Fruit fly (Drosophila melanogaster) whole organism, embryonic: ENCODE results near the gene Cpr67Fa2.

Source experiments
- ATbp ChIP-seq: fragments of 200-800 bp; sonication (Bioruptor generic); optimal IDR thresholded peaks from 2 replicates; lab custom pipeline; 2017; ENCODE audit warnings: missing biosample characterization, mild to moderate bottlenecking, missing genetic modification characterization, missing genetic modification reagents
- Blimp-1 ChIP-seq: fragments of 200-800 bp; sonication (Bioruptor generic); optimal IDR thresholded peaks from 3 replicates; lab custom pipeline; 2018; ENCODE audit warnings: missing biosample characterization, missing genetic modification characterization, mild to moderate bottlenecking, moderate library complexity, missing genetic modification reagents
- CG10274 ChIP-seq: fragments of 200-800 bp; sonication (Bioruptor generic); optimal IDR thresholded peaks from 3 replicates; lab custom pipeline; 2017; ENCODE audit warnings: missing biosample characterization, mild to moderate bottlenecking, missing genetic modification characterization
- CG10959 ChIP-seq: fragments of 200-800 bp; sonication (Bioruptor generic); IDR thresholded peaks from 2 replicates; pipeline ENCODE4 v1.3.6; 2022; ENCODE audit warnings: missing biosample characterization, missing genetic modification characterization
- CG17802 ChIP-seq: fragments of 200-800 bp; sonication (Bioruptor generic); optimal IDR thresholded peaks from 2 replicates; lab custom pipeline; 2018; ENCODE audit warnings: missing biosample characterization, mild to moderate bottlenecking, missing genetic modification characterization, moderate library complexity
- CG2199 ChIP-seq: fragments of 200-800 bp; sonication (Bioruptor generic); IDR thresholded peaks from 3 replicates; pipeline ENCODE4 v1.3.6; 2022; ENCODE audit warnings: missing biosample characterization, missing genetic modification characterization
- CG31224 ChIP-seq: fragments of 200-800 bp; sonication (Bioruptor generic); IDR thresholded peaks from 2 replicates; pipeline ENCODE4 v1.3.6; 2022; ENCODE audit warnings: missing biosample characterization, missing genetic modification characterization
- CG31441 ChIP-seq: fragments of 200-800 bp; sonication (Bioruptor generic); IDR thresholded peaks from 2 replicates; pipeline ENCODE4 v1.3.6; 2022; ENCODE audit warnings: missing biosample characterization, missing genetic modification characterization
- CG6813 ChIP-seq: fragments of 200-800 bp; sonication (Bioruptor generic); optimal IDR thresholded peaks from 2 replicates; lab custom pipeline; 2017; ENCODE audit warnings: missing biosample characterization, missing genetic modification characterization, mild to moderate bottlenecking, moderate library complexity, missing genetic modification reagents
- CG7372 ChIP-seq: fragments of 200-800 bp; sonication (Bioruptor generic); IDR thresholded peaks from 2 replicates; pipeline ENCODE4 v1.3.6; 2022; ENCODE audit warnings: missing biosample characterization, missing genetic modification characterization
- CG7839 ChIP-seq: fragments of 200-800 bp; sonication (Bioruptor generic); optimal IDR thresholded peaks from 3 replicates; lab custom pipeline; 2018; ENCODE audit warnings: missing biosample characterization, mild to moderate bottlenecking, missing genetic modification characterization, moderate library complexity
- CG9817 ChIP-seq: fragments of 200-800 bp; sonication (Bioruptor generic); optimal IDR thresholded peaks from 2 replicates; lab custom pipeline; 2018; ENCODE audit warnings: missing biosample characterization, mild to moderate bottlenecking, missing genetic modification characterization, moderate library complexity
- CG9932 ChIP-seq: fragments of 200-800 bp; sonication (Bioruptor generic); IDR thresholded peaks from 2 replicates; pipeline ENCODE4 v1.3.6; 2022; ENCODE audit warnings: missing biosample characterization, missing genetic modification characterization
- Dfd ChIP-seq, 2 experiments: fragments of >200 bp; optimal IDR thresholded peaks; 2 replicates each; lab custom pipeline; 2017; ENCODE audit warnings: missing biosample characterization in 2 of 2, missing genetic modification characterization in 2 of 2
- Drgx ChIP-seq: fragments of 200-800 bp; sonication (Bioruptor generic); IDR thresholded peaks from 2 replicates; pipeline ENCODE4 v1.3.6; 2022; ENCODE audit warnings: missing biosample characterization, missing genetic modification characterization
- Ets97D ChIP-seq: fragments of 200-800 bp; sonication (Bioruptor generic); optimal IDR thresholded peaks from 3 replicates; lab custom pipeline; 2016; ENCODE audit warnings: missing biosample characterization, missing genetic modification characterization
- Mes4 ChIP-seq: fragments of 200-800 bp; sonication (Bioruptor generic); optimal IDR thresholded peaks from 2 replicates; lab custom pipeline; 2016; ENCODE audit warnings: missing biosample characterization, missing genetic modification characterization
- Sin3A ChIP-seq: fragments of >200 bp; optimal IDR thresholded peaks from 2 replicates; lab custom pipeline; 2018
- ab ChIP-seq: fragments of 200-800 bp; sonication (Bioruptor generic); optimal IDR thresholded peaks from 2 replicates; lab custom pipeline; 2016; ENCODE audit warnings: missing biosample characterization, missing genetic modification characterization
- ac ChIP-seq: fragments of 200-800 bp; sonication (Bioruptor generic); optimal IDR thresholded peaks from 3 replicates; lab custom pipeline; 2017; ENCODE audit warnings: missing biosample characterization, mild to moderate bottlenecking, missing genetic modification characterization
- ap ChIP-seq: fragments of 200-800 bp; sonication (Bioruptor generic); IDR thresholded peaks from 2 replicates; pipeline ENCODE4 v1.3.6; 2022; ENCODE audit warnings: missing biosample characterization, missing genetic modification characterization
- ase ChIP-seq: fragments of 200-800 bp; sonication (Bioruptor generic); IDR thresholded peaks from 3 replicates; pipeline ENCODE4 v1.3.6; 2022; ENCODE audit warnings: missing biosample characterization, missing genetic modification characterization
- bsh ChIP-seq, 2 experiments: fragments of 200-800 bp; sonication (Bioruptor generic); optimal IDR thresholded peaks; 2 replicates each; lab custom pipeline; 2017 to 2018; ENCODE audit warnings: mild to moderate bottlenecking in 2 of 2, missing biosample characterization in 2 of 2, missing genetic modification characterization in 2 of 2, moderate library complexity in 1 of 2
- cas ChIP-seq: fragments of 200-800 bp; sonication (Bioruptor generic); IDR thresholded peaks from 2 replicates; pipeline ENCODE4 v1.3.6; 2022; ENCODE audit warnings: missing biosample characterization, missing genetic modification characterization
- cg ChIP-seq: fragments of 200-800 bp; sonication (Bioruptor generic); optimal IDR thresholded peaks from 3 replicates; lab custom pipeline; 2019; ENCODE audit warnings: missing biosample characterization, mild to moderate bottlenecking, missing genetic modification characterization, moderate library complexity
- chinmo ChIP-seq: fragments of 200-800 bp; sonication (Bioruptor generic); IDR thresholded peaks from 4 replicates; pipeline ENCODE4 v1.3.6; 2022; ENCODE audit warnings: missing biosample characterization, missing genetic modification characterization; ENCODE audit not compliant: partially characterized antibody
- crol ChIP-seq: fragments of 200-800 bp; sonication (Bioruptor generic); IDR thresholded peaks from 2 replicates; pipeline ENCODE4 v1.3.6; 2022; ENCODE audit warnings: missing biosample characterization, missing genetic modification characterization
- dimm ChIP-seq: fragments of 200-800 bp; sonication (Bioruptor generic); IDR thresholded peaks from 2 replicates; pipeline ENCODE4 v1.3.6; 2022; ENCODE audit warnings: missing biosample characterization, missing genetic modification characterization
- fu2 ChIP-seq: fragments of 200-800 bp; sonication (Bioruptor generic); optimal IDR thresholded peaks from 2 replicates; lab custom pipeline; 2016; ENCODE audit warnings: missing biosample characterization, missing genetic modification characterization
- gsb-n ChIP-seq: fragments of 200-800 bp; sonication (Bioruptor generic); optimal IDR thresholded peaks from 3 replicates; lab custom pipeline; 2018; ENCODE audit warnings: missing biosample characterization, mild to moderate bottlenecking, missing genetic modification characterization
- h ChIP-seq: fragments of >200 bp; optimal IDR thresholded peaks from 2 replicates; lab custom pipeline; 2017
- onecut ChIP-seq: fragments of 200-800 bp; sonication (Bioruptor generic); IDR thresholded peaks from 2 replicates; pipeline ENCODE4 v1.3.6; 2022; ENCODE audit warnings: missing biosample characterization, missing genetic modification characterization
- pan ChIP-seq, 4 experiments: fragments of >200 bp in 3 of 4; fragments of 200-800 bp in 1 of 4; sonication (Bioruptor generic) in 1 of 4; optimal IDR thresholded peaks in 3 of 4; IDR thresholded peaks in 1 of 4; 2 replicates each; pipeline versions ENCODE4 v1.3.6 to Lab custom; 2017 to 2022; ENCODE audit warnings: missing biosample characterization in 2 of 4, missing genetic modification characterization in 2 of 4, mixed read lengths in 1 of 4
- pfk ChIP-seq: fragments of 200-800 bp; sonication (Bioruptor generic); optimal IDR thresholded peaks from 2 replicates; lab custom pipeline; 2018; ENCODE audit warnings: missing biosample characterization, mild to moderate bottlenecking, missing genetic modification characterization, moderate library complexity
- pho ChIP-seq: fragments of 200-800 bp; sonication (Bioruptor generic); optimal IDR thresholded peaks from 2 replicates; lab custom pipeline; 2016; ENCODE audit warnings: missing biosample characterization, missing genetic modification characterization
- prd ChIP-seq, 3 experiments: fragments of >200 bp in 2 of 3; fragments of 200-800 bp in 1 of 3; sonication (Bioruptor generic) in 1 of 3; optimal IDR thresholded peaks in 2 of 3; IDR thresholded peaks in 1 of 3; 2 replicates in 2 of 3; 3 replicates in 1 of 3; pipeline versions ENCODE4 v1.3.6 to Lab custom; 2017 to 2022; ENCODE audit warnings: missing biosample characterization in 1 of 3, missing genetic modification characterization in 1 of 3
- pros ChIP-seq: fragments of 200-800 bp; sonication (Bioruptor generic); optimal IDR thresholded peaks from 3 replicates; lab custom pipeline; 2019; ENCODE audit warnings: missing biosample characterization, mild to moderate bottlenecking, missing genetic modification characterization, moderate library complexity
- pzg ChIP-seq: fragments of 200-800 bp; sonication (Bioruptor generic); optimal IDR thresholded peaks from 3 replicates; lab custom pipeline; 2018; ENCODE audit warnings: missing biosample characterization, mild to moderate bottlenecking, missing genetic modification characterization, moderate library complexity
- rib ChIP-seq: fragments of 200-800 bp; sonication (Bioruptor generic); IDR thresholded peaks from 2 replicates; pipeline ENCODE4 v1.3.6; 2022; ENCODE audit warnings: missing biosample characterization, missing genetic modification characterization
- ro ChIP-seq: fragments of 200-800 bp; sonication (Bioruptor generic); IDR thresholded peaks from 2 replicates; pipeline ENCODE4 v1.3.6; 2022; ENCODE audit warnings: missing biosample characterization, missing genetic modification characterization
- schlank ChIP-seq: fragments of 200-800 bp; sonication (Bioruptor generic); optimal IDR thresholded peaks from 2 replicates; lab custom pipeline; 2018; ENCODE audit warnings: missing biosample characterization, mild to moderate bottlenecking, missing genetic modification characterization
- scrt ChIP-seq: fragments of 200-800 bp; sonication (Bioruptor generic); optimal IDR thresholded peaks from 2 replicates; lab custom pipeline; 2018; ENCODE audit warnings: missing biosample characterization, mild to moderate bottlenecking, missing genetic modification characterization, moderate library complexity
- sens-2 ChIP-seq: fragments of 200-800 bp; sonication (Bioruptor generic); IDR thresholded peaks from 2 replicates; pipeline ENCODE4 v1.3.6; 2022; ENCODE audit warnings: missing biosample characterization, missing genetic modification characterization
- vvl ChIP-seq: fragments of 200-800 bp; sonication (Bioruptor generic); IDR thresholded peaks from 2 replicates; pipeline ENCODE4 v1.3.6; 2022; ENCODE audit warnings: missing biosample characterization, missing genetic modification characterization
- zen2 ChIP-seq: fragments of 200-800 bp; sonication (Bioruptor generic); IDR thresholded peaks from 3 replicates; pipeline ENCODE4 v1.3.6; 2022; ENCODE audit warnings: missing biosample characterization, missing genetic modification characterization; ENCODE audit not compliant: partially characterized antibody

Gene Cpr67Fa2

dm6 chr3L:10843273-10843672 is 48.2 kb upstream of the Cpr67Fa2 start (continued):
- TF ChIP-seq ro (GFP tag; lab: Robert Waterston, UW) = no peak
- no peak for TF ChIP-seq ab (GFP tag; lab: Kevin White, UChicago)
- peak; percentile 72 for TF ChIP-seq CG6813
- TF ChIP-seq fu2 = no peak
- TF ChIP-seq pan (optimal IDR thresholded peaks at IDR 0.05; lab: Kevin White, UChicago) = no peak
- TF ChIP-seq pan (GFP tag; optimal IDR thresholded peaks at IDR 0.05 in 1 of 2, IDR thresholded peaks at IDR 0.05 in 1 of 2) = peak in 1 of 2 experiments; percentile 49
- no peak for TF ChIP-seq Mes4 (GFP tag; lab: Kevin White, UChicago)
- TF ChIP-seq scrt (GFP tag; lab: Kevin White, UChicago) = peak; percentile 39
- 0 out of 2 replicates have a peak, but pooled peaks have one; percentile 38 for TF ChIP-seq CG7372 (GFP tag; lab: Robert Waterston, UW)
- TF ChIP-seq, all 482 proteins: peak for 155

- TF ChIP-seq cg (GFP tag; lab: Kevin White, UChicago) (peak; percentile 4), rib (GFP tag; lab: Robert Waterston, UW) (0 out of 2 replicates have a peak, but pooled peaks have one; percentile 29), onecut (GFP tag; lab: Robert Waterston, UW) (peak; percentile 93), CG10959 (GFP tag; lab: Robert Waterston, UW) (0 out of 2 replicates have a peak, but pooled peaks have one; percentile 0), schlank (no peak), pros (GFP tag; lab: Kevin White, UChicago) (peak; percentile 32), pan (optimal IDR thresholded peaks at IDR 0.05; lab: Kevin White, UChicago) (no peak), pan (GFP tag; optimal IDR thresholded peaks at IDR 0.05 in 1 of 2, IDR thresholded peaks at IDR 0.05 in 1 of 2) (peak in 1 of 2 experiments; percentile 1), prd (optimal IDR thresholded peaks at IDR 0.05; lab: Kevin White, UChicago) (no peak), prd (GFP tag; IDR thresholded peaks at IDR 0.05; lab: Robert Waterston, UW) (no peak), bsh (GFP tag; optimal IDR thresholded peaks at IDR 0.05; lab: Kevin White, UChicago) (no peak), pfk (no peak), pzg (GFP tag; lab: Kevin White, UChicago) (no peak), CG2199 (GFP tag; lab: Robert Waterston, UW) (peak; percentile 60; the same call in 2 of the 3 replicates), gsb-n (tag; lab: Kevin White, UChicago) (peak; percentile 36), chinmo (GFP tag; lab: Robert Waterston, UW) (0 out of 4 replicates have a peak, but pooled peaks have one; percentile 31), vvl (GFP tag; lab: Robert Waterston, UW) (no peak), ATbp (no peak), dimm (GFP tag; lab: Robert Waterston, UW) (0 out of 2 replicates have a peak, but pooled peaks have one; percentile 2), sens-2 (no peak), crol (GFP tag; lab: Robert Waterston, UW) (peak; percentile 38)
These were observed 47.8 kb upstream of the Cpr67Fa2 start for dm6 chr3L:10843685-10844084.

- TF ChIP-seq Blimp-1 (GFP tag; lab: Kevin White, UChicago) = peak; percentile 56
- peak; percentile 88 for TF ChIP-seq CG31224 (GFP tag; lab: Robert Waterston, UW)
- TF ChIP-seq Drgx (GFP tag; lab: Robert Waterston, UW) = no peak
- TF ChIP-seq ase (GFP tag; lab: Robert Waterston, UW) = no peak
- TF ChIP-seq CG10274 (GFP tag; lab: Kevin White, UChicago) = no peak
- peak; percentile 72 for TF ChIP-seq CG31441 (GFP tag; lab: Robert Waterston, UW)
- TF ChIP-seq ap (GFP tag; lab: Robert Waterston, UW) = no peak
- TF ChIP-seq zen2 = no peak
- no peak for TF ChIP-seq ac
- no peak for TF ChIP-seq CG17802
- no peak for TF ChIP-seq Ets97D (GFP tag; lab: Kevin White, UChicago)
- TF ChIP-seq CG9932 (GFP tag; lab: Robert Waterston, UW) = no peak
- TF ChIP-seq CG7839 = peak; percentile 63
- no peak for TF ChIP-seq h (lab: Kevin White, UChicago)
- no peak for TF ChIP-seq cas (GFP tag; lab: Robert Waterston, UW)
- no peak for TF ChIP-seq CG9817 (tag; lab: Kevin White, UChicago)
- no peak for TF ChIP-seq Sin3A
- TF ChIP-seq pho (GFP tag; lab: Kevin White, UChicago) = no peak
- no peak for TF ChIP-seq Dfd (GFP tag; optimal IDR thresholded peaks at IDR 0.05; lab: Kevin White, UChicago)
These were observed 46.7 kb upstream of the Cpr67Fa2 start for dm6 chr3L:10844548-10845530.
